Fruit fly (Drosophila melanogaster) whole organism, pupa: ENCODE data around the gene MKP-4.
A peak's percentile ranks its signal among the peaks of the same experiment; 100 is the strongest.

Experiments used
- CG10348 ChIP-seq: fragments of 200-800 bp; sonication (Bioruptor generic); IDR thresholded peaks from 2 replicates; pipeline ENCODE4 v1.3.6; 2022; ENCODE audit warnings: missing biosample characterization, missing genetic modification characterization
- CG12605 ChIP-seq: fragments of 200-800 bp; sonication (Bioruptor generic); IDR thresholded peaks from 2 replicates; pipeline ENCODE4 v1.3.6; 2022; ENCODE audit warnings: missing biosample characterization, missing genetic modification characterization
- CG13204 ChIP-seq: fragments of 200-800 bp; sonication (Bioruptor generic); optimal IDR thresholded peaks from 2 replicates; lab custom pipeline; 2018; ENCODE audit warnings: missing biosample characterization, mild to moderate bottlenecking, missing genetic modification characterization, moderate library complexity
- CG14655 ChIP-seq: fragments of 200-800 bp; sonication (Bioruptor generic); optimal IDR thresholded peaks from 3 replicates; lab custom pipeline; 2017; ENCODE audit warnings: mild to moderate bottlenecking, missing biosample characterization, missing genetic modification reagents, missing genetic modification characterization
- CG15710 ChIP-seq: fragments of 200-800 bp; sonication (Bioruptor generic); optimal IDR thresholded peaks from 2 replicates; lab custom pipeline; 2018; ENCODE audit warnings: missing biosample characterization, mild to moderate bottlenecking, missing genetic modification characterization, moderate library complexity
- CG17806 ChIP-seq: fragments of 200-800 bp; sonication (Bioruptor generic); optimal IDR thresholded peaks from 2 replicates; lab custom pipeline; 2018; ENCODE audit warnings: missing biosample characterization, mild to moderate bottlenecking, missing genetic modification characterization, moderate library complexity
- CG32121 ChIP-seq: fragments of 200-800 bp; sonication (Bioruptor generic); IDR thresholded peaks from 2 replicates; pipeline ENCODE4 v1.3.6; 2022; ENCODE audit warnings: missing biosample characterization, missing genetic modification characterization
- CG34367 ChIP-seq: fragments of 200-800 bp; sonication (Bioruptor generic); optimal IDR thresholded peaks from 2 replicates; lab custom pipeline; 2018; ENCODE audit warnings: missing biosample characterization, mild to moderate bottlenecking, missing genetic modification characterization
- CG4496 ChIP-seq: fragments of 200-800 bp; sonication (Bioruptor generic); IDR thresholded peaks from 3 replicates; pipeline ENCODE4 v1.3.6; 2022; ENCODE audit warnings: missing biosample characterization, missing genetic modification characterization
- CG8159 ChIP-seq: fragments of 200-800 bp; sonication (Bioruptor generic); optimal IDR thresholded peaks from 3 replicates; lab custom pipeline; 2018; ENCODE audit warnings: missing biosample characterization, mild to moderate bottlenecking, missing genetic modification characterization, moderate library complexity
- CG8301 ChIP-seq: fragments of 200-800 bp; sonication (Bioruptor generic); optimal IDR thresholded peaks from 2 replicates; lab custom pipeline; 2018; ENCODE audit warnings: missing biosample characterization, mild to moderate bottlenecking, missing genetic modification characterization
- CG9948 ChIP-seq: fragments of 200-800 bp; sonication (Bioruptor generic); optimal IDR thresholded peaks from 2 replicates; lab custom pipeline; 2018; ENCODE audit warnings: missing biosample characterization, mild to moderate bottlenecking, missing genetic modification characterization, moderate library complexity
- D1 ChIP-seq: fragments of 200-800 bp; sonication (Bioruptor generic); optimal IDR thresholded peaks from 2 replicates; lab custom pipeline; 2018; ENCODE audit warnings: missing biosample characterization, mild to moderate bottlenecking, missing genetic modification characterization, moderate library complexity
- EcR ChIP-seq: fragments of 200-800 bp; sonication (Bioruptor generic); optimal IDR thresholded peaks from 3 replicates; lab custom pipeline; 2019; ENCODE audit warnings: missing biosample characterization, missing genetic modification characterization, mild to moderate bottlenecking, moderate library complexity, missing genetic modification reagents
- Ets98B ChIP-seq: fragments of 200-800 bp; sonication (Bioruptor generic); IDR thresholded peaks from 2 replicates; pipeline ENCODE4 v1.3.6; 2022; ENCODE audit warnings: missing biosample characterization, missing genetic modification characterization
- Pif1A ChIP-seq: fragments of 200-800 bp; sonication (Bioruptor generic); optimal IDR thresholded peaks from 3 replicates; lab custom pipeline; 2016; ENCODE audit warnings: missing biosample characterization, missing genetic modification characterization
- Pif1B ChIP-seq: fragments of 200-800 bp; sonication (Bioruptor generic); optimal IDR thresholded peaks from 3 replicates; lab custom pipeline; 2016; ENCODE audit warnings: missing biosample characterization, missing genetic modification characterization
- Snoo ChIP-seq: fragments of 200-800 bp; sonication (Bioruptor generic); optimal IDR thresholded peaks from 3 replicates; lab custom pipeline; 2017; ENCODE audit warnings: missing biosample characterization, mild to moderate bottlenecking, missing genetic modification characterization, inconsistent platforms
- fd96Ca ChIP-seq: fragments of 200-800 bp; sonication (Bioruptor generic); IDR thresholded peaks from 3 replicates; pipeline ENCODE4 v1.3.6; 2022; ENCODE audit warnings: missing biosample characterization, missing genetic modification characterization
- gl ChIP-seq: fragments of 200-800 bp; sonication (Bioruptor generic); optimal IDR thresholded peaks from 2 replicates; lab custom pipeline; 2018; ENCODE audit warnings: missing biosample characterization, mild to moderate bottlenecking, missing genetic modification characterization
- rn ChIP-seq: fragments of 200-800 bp; sonication (Bioruptor generic); IDR thresholded peaks from 2 replicates; pipeline ENCODE4 v1.3.6; 2022; ENCODE audit warnings: missing biosample characterization, missing genetic modification characterization

The MKP-4 gene

DNA sequence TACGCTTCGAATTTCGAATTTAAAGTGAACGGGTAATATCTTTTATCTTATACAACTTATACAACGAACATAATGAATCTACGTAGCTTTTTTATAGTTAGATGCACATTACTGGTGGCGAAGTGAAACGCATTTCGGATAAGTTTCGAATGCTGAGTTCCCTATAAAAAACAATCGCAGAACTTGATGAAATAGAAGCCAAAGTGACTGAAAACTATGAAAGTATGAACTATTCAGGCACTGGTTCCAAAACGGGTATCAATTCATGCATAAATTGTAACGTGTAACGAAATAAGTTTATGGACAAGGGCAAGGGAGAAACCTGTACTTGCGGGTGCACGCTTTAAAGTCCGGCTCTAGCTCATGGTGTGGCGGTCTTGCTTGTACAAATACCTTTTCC lies 27.1 kb upstream of the MKP-4 start:
- no peak for TF ChIP-seq EcR (GFP tag; lab: Kevin White, UChicago)
- no peak for TF ChIP-seq CG8159 (tag; lab: Kevin White, UChicago)
- no peak for TF ChIP-seq fd96Ca (GFP tag; lab: Robert Waterston, UW)
- TF ChIP-seq CG8301 (tag; lab: Kevin White, UChicago): no peak
- no peak for TF ChIP-seq Snoo (tag; lab: Kevin White, UChicago)
- no peak for TF ChIP-seq CG15710 (tag; lab: Kevin White, UChicago)
- TF ChIP-seq CG13204: no peak
- no peak for TF ChIP-seq CG17806
- no peak for TF ChIP-seq Pif1B
- TF ChIP-seq CG4496 (GFP tag; lab: Robert Waterston, UW): no peak
- TF ChIP-seq CG32121 (GFP tag; lab: Robert Waterston, UW): no peak
- TF ChIP-seq CG9948: no peak
- TF ChIP-seq D1 (tag; lab: Kevin White, UChicago): no peak
- TF ChIP-seq gl (tag; lab: Kevin White, UChicago): no peak
- TF ChIP-seq CG10348 (GFP tag; lab: Robert Waterston, UW): no peak
- no peak for TF ChIP-seq Ets98B (GFP tag; lab: Robert Waterston, UW)
- no peak for TF ChIP-seq CG34367
- no peak for TF ChIP-seq CG12605 (GFP tag; lab: Robert Waterston, UW)
- no peak for TF ChIP-seq rn
- no peak for TF ChIP-seq CG14655 (GFP tag; lab: Kevin White, UChicago)

dm6 chrX:19597684-19598363 lies 25.1 kb upstream of the MKP-4 start, which contains the start of gene RpS10b:
Gene RpS10b (plus strand): TSS chrX:19598031.
- TF ChIP-seq CG8301 (tag; lab: Kevin White, UChicago) (peak; percentile 47), Snoo (tag; lab: Kevin White, UChicago) (peak; percentile 93), CG9948 (peak; percentile 3), gl (tag; lab: Kevin White, UChicago) (peak; percentile 73), CG17806 (peak; percentile 28), CG32121 (GFP tag; lab: Robert Waterston, UW) (no peak), Pif1A (peak; percentile 85), CG8159 (tag; lab: Kevin White, UChicago) (peak; percentile 63), Pif1B (peak; percentile 78), CG10348 (GFP tag; lab: Robert Waterston, UW) (no peak), rn (no peak), Ets98B (GFP tag; lab: Robert Waterston, UW) (peak; percentile 41), CG12605 (GFP tag; lab: Robert Waterston, UW) (peak; percentile 79), D1 (tag; lab: Kevin White, UChicago) (no peak), CG14655 (GFP tag; lab: Kevin White, UChicago) (peak; percentile 60), CG15710 (tag; lab: Kevin White, UChicago) (peak; percentile 67), CG4496 (GFP tag; lab: Robert Waterston, UW) (peak; percentile 92), CG13204 (peak; percentile 73), fd96Ca (GFP tag; lab: Robert Waterston, UW) (no peak), CG34367 (peak; percentile 78), EcR (GFP tag; lab: Kevin White, UChicago) (no peak)
- TF ChIP-seq, all 21 proteins: peak for 15

dm6 chrX:19598503-19598902 lies 24.4 kb upstream of the MKP-4 start:
- TF ChIP-seq CG8159 (tag; lab: Kevin White, UChicago) (no peak), CG10348 (GFP tag; lab: Robert Waterston, UW) (no peak), Pif1B (no peak), Snoo (tag; lab: Kevin White, UChicago) (no peak), D1 (tag; lab: Kevin White, UChicago) (no peak), rn (no peak), CG4496 (GFP tag; lab: Robert Waterston, UW) (no peak), gl (tag; lab: Kevin White, UChicago) (no peak), CG9948 (no peak)

dm6 chrX:19601644-19602043 lies 21.3 kb upstream of the MKP-4 start, which contains the start of gene CG14220:
Gene CG14220 (minus strand): TSS chrX:19601851.
- TF ChIP-seq CG8159 (tag; lab: Kevin White, UChicago) (no peak), D1 (tag; lab: Kevin White, UChicago) (no peak)

DNA sequence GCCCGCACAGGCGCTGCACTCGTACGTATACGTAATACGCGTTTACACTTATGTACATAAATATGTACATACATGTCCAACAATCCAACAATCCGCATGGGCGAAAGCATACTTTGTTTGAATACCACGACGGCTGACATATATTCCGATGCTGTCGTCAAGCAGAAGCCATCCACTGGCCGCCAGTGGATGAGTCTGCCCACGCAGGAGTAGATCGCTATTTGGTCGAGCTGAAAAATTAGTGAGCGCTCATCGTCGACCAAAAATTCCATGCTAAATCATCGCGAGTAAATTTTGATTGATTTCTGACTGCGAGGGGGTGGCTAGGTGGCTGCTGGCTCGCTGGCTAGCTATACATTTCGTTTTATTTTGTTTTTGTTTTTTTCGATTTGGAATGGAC lies 20.4 kb upstream of the MKP-4 start:
- TF ChIP-seq Snoo (tag; lab: Kevin White, UChicago) (no peak), CG13204 (no peak), CG12605 (GFP tag; lab: Robert Waterston, UW) (no peak)

dm6 chrX:19603953-19604352 lies 19.0 kb upstream of the MKP-4 start:
- TF ChIP-seq CG34367: peak; percentile 55
- TF ChIP-seq Pif1A: peak; percentile 72
- no peak for TF ChIP-seq D1 (tag; lab: Kevin White, UChicago)
- peak; percentile 26; the same call in 1 of the 2 replicates for TF ChIP-seq CG10348 (GFP tag; lab: Robert Waterston, UW)
- TF ChIP-seq gl (tag; lab: Kevin White, UChicago): peak; percentile 23
- peak; percentile 77 for TF ChIP-seq CG17806
- peak; percentile 73 for TF ChIP-seq CG9948
- peak; percentile 15 for TF ChIP-seq CG13204
- peak; percentile 83 for TF ChIP-seq CG8301 (tag; lab: Kevin White, UChicago)
- peak; percentile 87 for TF ChIP-seq CG14655 (GFP tag; lab: Kevin White, UChicago)
- TF ChIP-seq CG15710 (tag; lab: Kevin White, UChicago): peak; percentile 58
- peak; percentile 72 for TF ChIP-seq CG12605 (GFP tag; lab: Robert Waterston, UW)
- peak; percentile 82 for TF ChIP-seq fd96Ca (GFP tag; lab: Robert Waterston, UW)
- no peak for TF ChIP-seq EcR (GFP tag; lab: Kevin White, UChicago)
- TF ChIP-seq CG32121 (GFP tag; lab: Robert Waterston, UW): peak; percentile 82
- TF ChIP-seq Snoo (tag; lab: Kevin White, UChicago): peak; percentile 72
- TF ChIP-seq rn: peak; percentile 59
- TF ChIP-seq Ets98B (GFP tag; lab: Robert Waterston, UW): peak; percentile 89
- TF ChIP-seq CG8159 (tag; lab: Kevin White, UChicago): peak; percentile 72
- TF ChIP-seq Pif1B: peak; percentile 73
- peak; percentile 92 for TF ChIP-seq CG4496 (GFP tag; lab: Robert Waterston, UW)
